Fruit fly (Drosophila melanogaster) whole organism, pupa: ENCODE results near the gene CG14196.

Source experiments
- CG10348 ChIP-seq: fragments of 200-800 bp; sonication (Bioruptor generic); IDR thresholded peaks from 2 replicates; pipeline ENCODE4 v1.3.6; 2022; ENCODE audit warnings: missing biosample characterization, missing genetic modification characterization
- CG12605 ChIP-seq: fragments of 200-800 bp; sonication (Bioruptor generic); IDR thresholded peaks from 2 replicates; pipeline ENCODE4 v1.3.6; 2022; ENCODE audit warnings: missing biosample characterization, missing genetic modification characterization
- CG14655 ChIP-seq: fragments of 200-800 bp; sonication (Bioruptor generic); optimal IDR thresholded peaks from 3 replicates; lab custom pipeline; 2017; ENCODE audit warnings: mild to moderate bottlenecking, missing biosample characterization, missing genetic modification reagents, missing genetic modification characterization
- CG17806 ChIP-seq: fragments of 200-800 bp; sonication (Bioruptor generic); optimal IDR thresholded peaks from 2 replicates; lab custom pipeline; 2018; ENCODE audit warnings: missing biosample characterization, mild to moderate bottlenecking, missing genetic modification characterization, moderate library complexity
- CG32121 ChIP-seq: fragments of 200-800 bp; sonication (Bioruptor generic); IDR thresholded peaks from 2 replicates; pipeline ENCODE4 v1.3.6; 2022; ENCODE audit warnings: missing biosample characterization, missing genetic modification characterization
- CG8159 ChIP-seq: fragments of 200-800 bp; sonication (Bioruptor generic); optimal IDR thresholded peaks from 3 replicates; lab custom pipeline; 2018; ENCODE audit warnings: missing biosample characterization, mild to moderate bottlenecking, missing genetic modification characterization, moderate library complexity
- CG8301 ChIP-seq: fragments of 200-800 bp; sonication (Bioruptor generic); optimal IDR thresholded peaks from 2 replicates; lab custom pipeline; 2018; ENCODE audit warnings: missing biosample characterization, mild to moderate bottlenecking, missing genetic modification characterization
- CG9948 ChIP-seq: fragments of 200-800 bp; sonication (Bioruptor generic); optimal IDR thresholded peaks from 2 replicates; lab custom pipeline; 2018; ENCODE audit warnings: missing biosample characterization, mild to moderate bottlenecking, missing genetic modification characterization, moderate library complexity
- D1 ChIP-seq: fragments of 200-800 bp; sonication (Bioruptor generic); optimal IDR thresholded peaks from 2 replicates; lab custom pipeline; 2018; ENCODE audit warnings: missing biosample characterization, mild to moderate bottlenecking, missing genetic modification characterization, moderate library complexity
- EcR ChIP-seq: fragments of 200-800 bp; sonication (Bioruptor generic); optimal IDR thresholded peaks from 3 replicates; lab custom pipeline; 2019; ENCODE audit warnings: missing biosample characterization, missing genetic modification characterization, mild to moderate bottlenecking, moderate library complexity, missing genetic modification reagents
- Ets98B ChIP-seq: fragments of 200-800 bp; sonication (Bioruptor generic); IDR thresholded peaks from 2 replicates; pipeline ENCODE4 v1.3.6; 2022; ENCODE audit warnings: missing biosample characterization, missing genetic modification characterization

DNA sequence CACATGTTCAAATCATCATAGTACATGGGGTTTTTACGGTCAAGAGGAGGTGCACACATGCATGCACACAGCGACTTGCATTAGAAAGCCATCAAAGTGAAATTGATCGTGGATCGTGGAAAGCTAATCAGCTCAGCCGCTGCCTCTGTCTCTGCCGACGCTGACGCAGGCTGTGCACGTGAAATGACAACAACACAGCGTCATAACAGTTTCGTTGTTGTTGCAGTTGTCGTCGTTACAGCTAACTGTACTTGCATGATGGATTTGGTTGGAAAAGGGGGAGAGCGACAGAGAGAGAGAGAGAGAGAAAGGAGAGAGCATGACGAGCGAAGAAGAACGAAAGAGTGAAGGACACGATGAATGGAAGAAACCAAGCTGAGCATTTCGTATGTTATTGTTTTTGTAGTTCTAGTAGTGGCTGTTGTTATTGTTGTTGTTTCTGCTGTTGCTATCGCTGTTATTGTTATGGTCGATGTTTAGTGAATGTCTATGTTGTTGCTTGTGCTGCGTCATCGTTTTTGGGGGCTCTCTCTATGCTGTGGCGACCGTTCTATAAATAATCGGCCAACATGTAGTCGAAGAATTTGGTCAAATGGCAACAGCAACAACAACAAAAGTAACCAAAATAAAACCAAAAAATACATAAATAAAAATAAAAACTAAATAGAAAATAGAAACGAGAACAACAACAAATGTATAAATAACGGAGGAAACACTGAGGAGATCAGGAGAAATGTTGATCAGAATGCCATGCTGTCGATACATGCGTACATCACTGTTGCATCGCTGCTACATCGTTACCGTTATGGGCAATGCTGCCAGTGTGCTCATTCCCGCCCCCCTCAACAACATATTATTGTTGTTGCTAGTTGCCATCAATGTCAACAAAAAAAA lies 18.4 kb upstream of the CG14196 start:
- TF ChIP-seq CG17806 (tag; lab: Kevin White, UChicago) (no peak), CG8159 (tag; lab: Kevin White, UChicago) (no peak), CG32121 (GFP tag; lab: Robert Waterston, UW) (no peak), CG9948 (tag; lab: Kevin White, UChicago) (no peak), D1 (tag; lab: Kevin White, UChicago) (no peak), CG12605 (GFP tag; lab: Robert Waterston, UW) (no peak), CG10348 (GFP tag; lab: Robert Waterston, UW) (no peak), EcR (GFP tag; lab: Kevin White, UChicago) (no peak), Ets98B (GFP tag; lab: Robert Waterston, UW) (no peak), CG14655 (no peak), CG8301 (tag; lab: Kevin White, UChicago) (no peak)
